Fruit fly (Drosophila melanogaster): Measurements from ENCODE around the gene CG16704.

CG16704 gene

dm6 chr2L:3692466-3692865 lies at the start of gene CG16704:
CG16704 (minus strand) TSS chr2L:3692587.
- TF ChIP-seq Taf1 (GFP tag; IDR thresholded peaks at IDR 0.05) (no peak), ERR (GFP tag; optimal IDR thresholded peaks at IDR 0.05) (no peak), Mes4 (GFP tag; optimal IDR thresholded peaks at IDR 0.05) (no peak), cato (GFP tag; optimal IDR thresholded peaks at IDR 0.05; ENCODE audit: borderline replicate concordance) (no peak), gcm (GFP tag; optimal IDR thresholded peaks at IDR 0.05) (no peak), CG18476 (GFP tag; optimal IDR thresholded peaks at IDR 0.05) (no peak), C15 (GFP tag; IDR thresholded peaks at IDR 0.05) (no peak), CG18599 (GFP tag; optimal IDR thresholded peaks at IDR 0.05) (no peak), dm (GFP tag; optimal IDR thresholded peaks at IDR 0.05) (no peak), ranshi (GFP tag; IDR thresholded peaks at IDR 0.05) (no peak), ci (GFP tag; IDR thresholded peaks at IDR 0.05) (no peak), Hsf (GFP tag; optimal IDR thresholded peaks at IDR 0.05) (no peak), YL-1 (GFP tag; optimal IDR thresholded peaks at IDR 0.05) (no peak), slbo (GFP tag; IDR thresholded peaks at IDR 0.05) (no peak), CG1792 (GFP tag; optimal IDR thresholded peaks at IDR 0.05) (no peak), CG13624 (GFP tag; optimal IDR thresholded peaks at IDR 0.05) (no peak)

dm6 chr2L:3740443-3740842 lies 48.1 kb upstream of the CG16704 start:
- TF ChIP-seq gro (GFP tag; optimal IDR thresholded peaks at IDR 0.05) (peak; percentile 2), CG13424 (tag; optimal IDR thresholded peaks at IDR 0.05) (peak; percentile 19), CG8290 (GFP tag; optimal IDR thresholded peaks at IDR 0.05) (no peak), CG8290 (tag; optimal IDR thresholded peaks at IDR 0.05) (peak in 1 of 2 experiments; percentile 18), Dfd (GFP tag; optimal IDR thresholded peaks at IDR 0.05) (no peak), kay (GFP tag; optimal IDR thresholded peaks at IDR 0.05) (no peak), jing (GFP tag; optimal IDR thresholded peaks at IDR 0.05) (no peak), p53 (GFP tag; optimal IDR thresholded peaks at IDR 0.05) (no peak), CG3281 (GFP tag; optimal IDR thresholded peaks at IDR 0.05) (peak; percentile 31), mam (GFP tag; optimal IDR thresholded peaks at IDR 0.05) (no peak), CG12942 (GFP tag; optimal IDR thresholded peaks at IDR 0.05) (no peak), Asciz (GFP tag; optimal IDR thresholded peaks at IDR 0.05) (peak; percentile 12), dpn (GFP tag; optimal IDR thresholded peaks at IDR 0.05) (peak in 1 of 2 experiments; percentile 14), sqz (GFP tag; optimal IDR thresholded peaks at IDR 0.05) (no peak), HHEX (GFP tag; optimal IDR thresholded peaks at IDR 0.05) (peak; percentile 6), CG17385 (GFP tag; optimal IDR thresholded peaks at IDR 0.05) (peak; percentile 20), CG14710 (tag; optimal IDR thresholded peaks at IDR 0.05) (no peak), CG34224 (GFP tag; IDR thresholded peaks at IDR 0.05; ENCODE audit: partially characterized antibody) (no peak), Fer1 (GFP tag; optimal IDR thresholded peaks at IDR 0.05) (peak; percentile 39), BEAF-32 (GFP tag; optimal IDR thresholded peaks at IDR 0.05) (no peak), CG11504 (tag; optimal IDR thresholded peaks at IDR 0.05) (peak; percentile 51), CG2678 (tag; optimal IDR thresholded peaks at IDR 0.05) (peak; percentile 62), YL-1 (GFP tag; optimal IDR thresholded peaks at IDR 0.05) (no peak), Rx (GFP tag; IDR thresholded peaks at IDR 0.05) (no peak), pita (GFP tag; optimal IDR thresholded peaks at IDR 0.05) (no peak), CG10431 (GFP tag; optimal IDR thresholded peaks at IDR 0.05) (no peak), CG4424 (GFP tag; optimal IDR thresholded peaks at IDR 0.05) (no peak), CG17802 (tag; optimal IDR thresholded peaks at IDR 0.05) (no peak), CG13296 (GFP tag; optimal IDR thresholded peaks at IDR 0.05) (peak; percentile 3), kah (GFP tag; optimal IDR thresholded peaks at IDR 0.05) (no peak), CG14965 (GFP tag; optimal IDR thresholded peaks at IDR 0.05; ENCODE audit: borderline replicate concordance) (no peak), odd (GFP tag; optimal IDR thresholded peaks at IDR 0.05) (no peak), CG3838 (GFP tag; optimal IDR thresholded peaks at IDR 0.05) (no peak), CG2116 (GFP tag; optimal IDR thresholded peaks at IDR 0.05) (no peak), CG15479 (GFP tag; optimal IDR thresholded peaks at IDR 0.05) (no peak), onecut (GFP tag; IDR thresholded peaks at IDR 0.05) (no peak)

Data from whole organism, embryonic.